Fruit fly (Drosophila melanogaster): Measurements from ENCODE around the gene CG43117.

CG43117 gene

dm6 chr3R:26440455-26441196, 14.0 kb upstream of the CG43117 start, which contains the start of gene tx:
TSS of gene tx (plus strand) at chr3R:26440778.
- TF ChIP-seq Pif1A (GFP tag; optimal IDR thresholded peaks at IDR 0.05): no peak
- TF ChIP-seq CG32121 (GFP tag; IDR thresholded peaks at IDR 0.05): 0 out of 2 replicates have a peak, but pooled peaks have one; percentile 38
- no peak for TF ChIP-seq EcR (GFP tag; optimal IDR thresholded peaks at IDR 0.05)
- no peak for TF ChIP-seq gl (tag; optimal IDR thresholded peaks at IDR 0.05)
- no peak for TF ChIP-seq CG8159 (tag; optimal IDR thresholded peaks at IDR 0.05)
- TF ChIP-seq CG34367 (tag; optimal IDR thresholded peaks at IDR 0.05): no peak
- 0 out of 3 replicates have a peak, but pooled peaks have one; percentile 7 for TF ChIP-seq CG4496 (GFP tag; IDR thresholded peaks at IDR 0.05)
- TF ChIP-seq CG9948 (tag; optimal IDR thresholded peaks at IDR 0.05): no peak
- TF ChIP-seq CG12605 (GFP tag; IDR thresholded peaks at IDR 0.05): peak; percentile 10; the same call in 1 of the 2 replicates
- TF ChIP-seq fd96Ca (GFP tag; IDR thresholded peaks at IDR 0.05): no peak; the same call in 2 of the 3 replicates
- TF ChIP-seq CG17806 (tag; optimal IDR thresholded peaks at IDR 0.05): no peak
- no peak for TF ChIP-seq CG8301 (tag; optimal IDR thresholded peaks at IDR 0.05)
- TF ChIP-seq CG13204 (GFP tag; optimal IDR thresholded peaks at IDR 0.05): peak; percentile 56
- no peak for TF ChIP-seq Pif1B (GFP tag; optimal IDR thresholded peaks at IDR 0.05)
- no peak for TF ChIP-seq D1 (tag; optimal IDR thresholded peaks at IDR 0.05)
- TF ChIP-seq rn (GFP tag; IDR thresholded peaks at IDR 0.05): no peak
- peak; percentile 9; the same call in 1 of the 2 replicates for TF ChIP-seq Ets98B (GFP tag; IDR thresholded peaks at IDR 0.05)

DNA sequence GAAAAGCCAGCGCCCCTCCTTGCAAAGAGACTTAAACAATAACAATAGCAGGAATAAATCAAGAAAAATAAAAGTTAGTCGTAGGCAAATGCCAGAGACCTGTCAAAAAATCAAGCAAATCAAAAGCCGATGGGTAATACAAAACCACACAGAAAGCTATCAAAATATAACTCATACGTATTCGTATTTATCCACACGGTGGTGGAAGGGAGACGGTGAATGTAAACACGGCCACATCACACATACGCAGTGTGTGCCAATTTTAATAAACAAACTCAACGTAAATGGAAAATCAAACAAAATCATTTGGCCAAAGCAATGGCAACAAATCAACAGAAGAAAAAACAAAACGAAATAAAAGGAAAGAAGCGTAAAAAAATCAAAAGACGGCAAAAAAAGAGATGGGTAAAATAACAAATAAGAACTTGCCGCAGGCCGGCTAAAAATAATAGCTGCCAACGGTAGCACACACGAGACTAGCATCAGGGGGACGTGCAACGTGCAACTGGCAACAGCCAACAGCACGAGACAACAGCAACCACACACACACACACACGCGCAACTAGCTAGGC, 11.9 kb upstream of the CG43117 start:
- TF ChIP-seq CG15710 (tag; optimal IDR thresholded peaks at IDR 0.05) (no peak), CG8159 (tag; optimal IDR thresholded peaks at IDR 0.05) (no peak), EcR (GFP tag; optimal IDR thresholded peaks at IDR 0.05) (no peak), Pif1A (GFP tag; optimal IDR thresholded peaks at IDR 0.05) (no peak), D1 (tag; optimal IDR thresholded peaks at IDR 0.05) (no peak), CG13204 (GFP tag; optimal IDR thresholded peaks at IDR 0.05) (no peak), CG32121 (GFP tag; IDR thresholded peaks at IDR 0.05) (peak; percentile 62), CG4496 (GFP tag; IDR thresholded peaks at IDR 0.05) (peak; percentile 66; the same call in 2 of the 3 replicates), Ets98B (GFP tag; IDR thresholded peaks at IDR 0.05) (peak; percentile 70), rn (GFP tag; IDR thresholded peaks at IDR 0.05) (peak; percentile 40), CG8301 (tag; optimal IDR thresholded peaks at IDR 0.05) (peak; percentile 46), CG17806 (tag; optimal IDR thresholded peaks at IDR 0.05) (no peak), fd96Ca (GFP tag; IDR thresholded peaks at IDR 0.05) (peak; percentile 57; the same call in 2 of the 3 replicates), CG10348 (GFP tag; IDR thresholded peaks at IDR 0.05) (no peak), gl (tag; optimal IDR thresholded peaks at IDR 0.05) (peak; percentile 2), CG12605 (GFP tag; IDR thresholded peaks at IDR 0.05) (peak; percentile 57; the same call in 1 of the 2 replicates), CG14655 (GFP tag; optimal IDR thresholded peaks at IDR 0.05) (peak; percentile 51), Pif1B (GFP tag; optimal IDR thresholded peaks at IDR 0.05) (no peak), CG34367 (tag; optimal IDR thresholded peaks at IDR 0.05) (no peak), Snoo (tag; optimal IDR thresholded peaks at IDR 0.05) (no peak), CG9948 (tag; optimal IDR thresholded peaks at IDR 0.05) (no peak)

- TF ChIP-seq CG13204 (GFP tag; optimal IDR thresholded peaks at IDR 0.05) (no peak), CG4496 (GFP tag; IDR thresholded peaks at IDR 0.05) (0 out of 3 replicates have a peak, but pooled peaks have one; percentile 42), CG15710 (tag; optimal IDR thresholded peaks at IDR 0.05) (no peak), CG14655 (GFP tag; optimal IDR thresholded peaks at IDR 0.05) (peak; percentile 41), CG8301 (tag; optimal IDR thresholded peaks at IDR 0.05) (peak; percentile 25), CG8159 (tag; optimal IDR thresholded peaks at IDR 0.05) (peak; percentile 4)
Observed at dm6 chr3R:26443343-26443742, 11.3 kb upstream of the CG43117 start.

dm6 chr3R:26443875-26444511, 10.6 kb upstream of the CG43117 start:
- TF ChIP-seq CG8159 (tag; optimal IDR thresholded peaks at IDR 0.05): peak; percentile 54
- TF ChIP-seq CG14655 (GFP tag; optimal IDR thresholded peaks at IDR 0.05): peak; percentile 87
- TF ChIP-seq CG32121 (GFP tag; IDR thresholded peaks at IDR 0.05): peak; percentile 40; the same call in 1 of the 2 replicates
- peak; percentile 48 for TF ChIP-seq CG9948 (tag; optimal IDR thresholded peaks at IDR 0.05)
- TF ChIP-seq rn (GFP tag; IDR thresholded peaks at IDR 0.05): no peak
- no peak for TF ChIP-seq CG15710 (tag; optimal IDR thresholded peaks at IDR 0.05)
- TF ChIP-seq CG17806 (tag; optimal IDR thresholded peaks at IDR 0.05): peak; percentile 53
- peak; percentile 53; the same call in 1 of the 2 replicates for TF ChIP-seq Ets98B (GFP tag; IDR thresholded peaks at IDR 0.05)
- TF ChIP-seq fd96Ca (GFP tag; IDR thresholded peaks at IDR 0.05): peak; percentile 38; the same call in 1 of the 3 replicates
- TF ChIP-seq CG8301 (tag; optimal IDR thresholded peaks at IDR 0.05): peak; percentile 85
- TF ChIP-seq CG13204 (GFP tag; optimal IDR thresholded peaks at IDR 0.05): no peak
- peak; percentile 43 for TF ChIP-seq Pif1A (GFP tag; optimal IDR thresholded peaks at IDR 0.05)
- TF ChIP-seq CG4496 (GFP tag; IDR thresholded peaks at IDR 0.05): 0 out of 3 replicates have a peak, but pooled peaks have one; percentile 17

DNA sequence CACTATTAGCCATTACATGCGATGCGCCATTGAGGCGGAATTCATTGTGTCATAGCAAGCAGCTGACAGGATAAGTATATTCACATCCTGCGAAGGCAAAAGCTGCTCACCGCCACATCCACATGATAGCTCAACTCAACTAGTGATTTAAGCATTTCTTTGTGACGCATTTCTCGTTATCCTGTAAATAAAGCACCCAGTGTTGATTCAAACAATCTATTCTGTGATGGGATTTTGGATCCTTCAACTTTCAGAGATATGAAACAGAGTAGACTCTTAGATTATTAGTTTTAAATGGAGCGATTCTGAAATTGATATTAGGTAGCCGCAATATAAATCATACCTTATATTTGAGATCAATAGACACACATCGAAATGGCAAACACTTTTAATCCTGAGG, 5.8 kb upstream of the CG43117 start, which contains the start of gene Hex-t1:
TSS of gene Hex-t1 (plus strand) at position 301 of the 400 bp plus-strand sequence.
- TF ChIP-seq CG8301 (tag; optimal IDR thresholded peaks at IDR 0.05) (no peak), CG34367 (tag; optimal IDR thresholded peaks at IDR 0.05) (no peak), fd96Ca (GFP tag; IDR thresholded peaks at IDR 0.05) (no peak), CG8159 (tag; optimal IDR thresholded peaks at IDR 0.05) (no peak), CG13204 (GFP tag; optimal IDR thresholded peaks at IDR 0.05) (no peak), CG10348 (GFP tag; IDR thresholded peaks at IDR 0.05) (no peak), Snoo (tag; optimal IDR thresholded peaks at IDR 0.05) (no peak), D1 (tag; optimal IDR thresholded peaks at IDR 0.05) (no peak), Ets98B (GFP tag; IDR thresholded peaks at IDR 0.05) (no peak), CG14655 (GFP tag; optimal IDR thresholded peaks at IDR 0.05) (no peak), Pif1A (GFP tag; optimal IDR thresholded peaks at IDR 0.05) (no peak), gl (tag; optimal IDR thresholded peaks at IDR 0.05) (no peak)
